Worm (Caenorhabditis elegans) whole organism, L3 larva: ENCODE results near the gene Y20C6A.4.
"Not testable (repeated sequence)": the region's sequence is repeated elsewhere in the genome, so short reads cannot be mapped to it uniquely, and the experiment has no call there.

Experiments used
- R02D3.7 ChIP-seq: fragments of 150-350 bp; optimal IDR thresholded peaks from 2 replicates; lab custom pipeline; 2014; ENCODE audit warnings: missing biosample characterization, missing genetic modification characterization
- ZK546.5 ChIP-seq: sonication (generic microtip); optimal IDR thresholded peaks from 2 replicates; lab custom pipeline; 2017; ENCODE audit warnings: missing biosample characterization, missing genetic modification characterization
- aly-2 ChIP-seq: fragments of 150-350 bp; optimal IDR thresholded peaks from 2 replicates; lab custom pipeline; 2014; ENCODE audit warnings: missing biosample characterization, missing genetic modification characterization
- ama-1 ChIP-seq: fragments of 150-350 bp; optimal IDR thresholded peaks from 2 replicates; lab custom pipeline; 2018
- ceh-16 ChIP-seq: sonication (generic microtip); optimal IDR thresholded peaks from 2 replicates; lab custom pipeline; 2017; ENCODE audit warnings: missing biosample characterization, missing genetic modification characterization
- daf-12 ChIP-seq: fragments of 150-350 bp; optimal IDR thresholded peaks from 2 replicates; lab custom pipeline; 2014; ENCODE audit warnings: missing biosample characterization, missing genetic modification reagents, missing genetic modification characterization
- egl-5 ChIP-seq: fragments of 150-350 bp; optimal IDR thresholded peaks from 2 replicates; lab custom pipeline; 2017; ENCODE audit warnings: missing biosample characterization, missing genetic modification reagents, missing genetic modification characterization, inconsistent platforms
- elt-1 ChIP-seq: fragments of 150-350 bp; optimal IDR thresholded peaks from 2 replicates; lab custom pipeline; 2014; ENCODE audit warnings: missing biosample characterization, missing genetic modification characterization
- elt-2 ChIP-seq: sonication (generic microtip); optimal IDR thresholded peaks from 2 replicates; lab custom pipeline; 2016; ENCODE audit warnings: missing genetic modification reagents, mild to moderate bottlenecking, missing genetic modification characterization, missing compliant biosample characterization
- elt-3 ChIP-seq, 3 experiments: fragments of 150-350 bp in 1 of 3; sonication (generic microtip) in 2 of 3; optimal IDR thresholded peaks; 2 replicates in 2 of 3; 4 replicates in 1 of 3; lab custom pipeline; 2014 to 2017; ENCODE audit warnings: missing biosample characterization in 3 of 3, missing genetic modification characterization in 3 of 3
- fkh-2 ChIP-seq: fragments of 150-350 bp; optimal IDR thresholded peaks from 2 replicates; lab custom pipeline; 2014; ENCODE audit warnings: missing biosample characterization, missing genetic modification reagents, missing genetic modification characterization
- hmg-11 ChIP-seq: sonication (generic microtip); optimal IDR thresholded peaks from 2 replicates; lab custom pipeline; 2016; ENCODE audit warnings: missing genetic modification characterization, missing compliant biosample characterization
- jun-1 ChIP-seq: fragments of 150-350 bp; optimal IDR thresholded peaks from 2 replicates; lab custom pipeline; 2014; ENCODE audit warnings: missing biosample characterization, missing genetic modification reagents, missing genetic modification characterization
- lin-15B ChIP-seq: fragments of 150-350 bp; optimal IDR thresholded peaks from 2 replicates; lab custom pipeline; 2014; ENCODE audit warnings: missing biosample characterization, missing genetic modification characterization
- lsy-12 ChIP-seq: sonication (generic microtip); optimal IDR thresholded peaks from 2 replicates; lab custom pipeline; 2016; ENCODE audit warnings: mild to moderate bottlenecking, missing genetic modification characterization, missing compliant biosample characterization
- mdl-1 ChIP-seq: fragments of 150-350 bp; optimal IDR thresholded peaks from 2 replicates; lab custom pipeline; 2014; ENCODE audit warnings: missing biosample characterization, missing genetic modification characterization
- nfya-1 ChIP-seq: sonication (generic microtip); optimal IDR thresholded peaks from 2 replicates; lab custom pipeline; 2017; ENCODE audit warnings: missing genetic modification characterization, mild to moderate bottlenecking, missing compliant biosample characterization, antibody characterized with exemption, moderate library complexity; ENCODE audit not compliant: insufficient read depth
- nhr-11 ChIP-seq: fragments of 150-350 bp; optimal IDR thresholded peaks from 2 replicates; lab custom pipeline; 2014; ENCODE audit warnings: missing biosample characterization, missing genetic modification characterization
- nhr-12 ChIP-seq: fragments of 150-350 bp; optimal IDR thresholded peaks from 2 replicates; lab custom pipeline; 2014; ENCODE audit warnings: missing biosample characterization, missing genetic modification characterization
- nhr-237 ChIP-seq: fragments of 150-350 bp; optimal IDR thresholded peaks from 2 replicates; lab custom pipeline; 2014; ENCODE audit warnings: missing biosample characterization, missing genetic modification characterization
- nhr-25 ChIP-seq: sonication (generic microtip); optimal IDR thresholded peaks from 2 replicates; lab custom pipeline; 2017; ENCODE audit warnings: missing biosample characterization, missing genetic modification characterization
- nhr-67 ChIP-seq: fragments of 150-350 bp; optimal IDR thresholded peaks from 2 replicates; lab custom pipeline; 2014; ENCODE audit warnings: missing biosample characterization, missing genetic modification characterization
- nhr-77 ChIP-seq: fragments of 150-350 bp; optimal IDR thresholded peaks from 2 replicates; lab custom pipeline; 2014; ENCODE audit warnings: missing biosample characterization, missing genetic modification characterization
- pha-4 ChIP-seq: fragments of 150-350 bp; optimal IDR thresholded peaks from 2 replicates; lab custom pipeline; 2014; ENCODE audit warnings: missing biosample characterization, missing genetic modification reagents, missing genetic modification characterization
- pqm-1 ChIP-seq: fragments of 150-350 bp; optimal IDR thresholded peaks from 2 replicates; lab custom pipeline; 2017; ENCODE audit warnings: missing biosample characterization, missing genetic modification characterization, inconsistent platforms
- sea-2 ChIP-seq: fragments of 150-350 bp; sonication (generic microtip); optimal IDR thresholded peaks from 4 replicates; lab custom pipeline; 2014; ENCODE audit warnings: missing biosample characterization, missing genetic modification reagents, missing genetic modification characterization
- skn-1 ChIP-seq: fragments of 150-350 bp; optimal IDR thresholded peaks from 2 replicates; lab custom pipeline; 2014; ENCODE audit warnings: missing biosample characterization, missing genetic modification characterization
- snpc-4 ChIP-seq: fragments of 150-350 bp; optimal IDR thresholded peaks from 2 replicates; lab custom pipeline; 2014; ENCODE audit warnings: missing biosample characterization, missing genetic modification characterization
- tbx-2 ChIP-seq: sonication (generic microtip); optimal IDR thresholded peaks from 2 replicates; lab custom pipeline; 2016; ENCODE audit warnings: mild to moderate bottlenecking, missing genetic modification characterization, missing compliant biosample characterization
- unc-62 ChIP-seq: fragments of 150-350 bp; sonication (generic microtip); optimal IDR thresholded peaks from 4 replicates; lab custom pipeline; 2014; ENCODE audit warnings: missing biosample characterization, missing genetic modification reagents, missing genetic modification characterization
- zag-1 ChIP-seq: fragments of 150-350 bp; optimal IDR thresholded peaks from 2 replicates; lab custom pipeline; 2014; ENCODE audit warnings: missing biosample characterization, missing genetic modification characterization
- ztf-4 ChIP-seq: fragments of 150-350 bp; optimal IDR thresholded peaks from 2 replicates; lab custom pipeline; 2014; ENCODE audit warnings: missing biosample characterization, missing genetic modification characterization

Y20C6A.4 gene

ce11 chrV:17376639-17377038 lies 3.4 kb upstream of the Y20C6A.4 start, which contains the start of gene Y20C6A.1:
Y20C6A.1 (minus strand) TSS chrV:17376745.
- no peak for TF ChIP-seq fkh-2 (tag; lab: Kevin White, UChicago)
- TF ChIP-seq pqm-1: peak; percentile 40
- TF ChIP-seq zag-1: no peak
- TF ChIP-seq pha-4 (tag; lab: Kevin White, UChicago): peak; percentile 42
- no peak for TF ChIP-seq hmg-11
- no peak for TF ChIP-seq sea-2 (GFP tag; lab: Kevin White, UChicago)
- peak; percentile 72 for TF ChIP-seq elt-2 (tag; lab: Kevin White, UChicago)

- TF ChIP-seq nhr-11 (tag; lab: Kevin White, UChicago): no peak
- no peak for TF ChIP-seq hmg-11
- TF ChIP-seq snpc-4 (tag; lab: Kevin White, UChicago): no peak
- TF ChIP-seq R02D3.7 (tag; lab: Kevin White, UChicago): no peak
- no peak for TF ChIP-seq nhr-77 (tag; lab: Kevin White, UChicago)
- no peak for TF ChIP-seq nfya-1
- no peak for TF ChIP-seq egl-5
These were observed 2.9 kb upstream of the Y20C6A.4 start, which contains the start of gene fbxb-7 for ce11 chrV:17377140-17377539. fbxb-7 (plus strand) TSS chrV:17377406.

DNA sequence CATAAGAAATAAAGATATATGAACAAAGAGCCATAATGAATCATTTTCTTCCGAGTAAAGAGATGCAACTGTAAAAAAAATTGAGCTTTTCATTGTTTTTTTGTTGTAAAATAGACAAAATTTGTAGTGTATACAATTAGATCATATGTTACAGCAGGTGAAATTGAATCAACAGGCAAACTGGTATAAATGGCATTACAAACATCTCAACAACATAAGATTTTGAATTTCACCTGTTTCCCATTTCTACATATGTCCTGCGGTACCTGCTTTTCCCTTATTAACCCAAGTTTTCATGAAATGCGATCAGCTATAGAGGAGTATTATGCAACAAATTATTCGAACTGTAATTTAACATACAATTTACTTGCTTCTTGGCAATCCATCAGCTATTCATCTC lies 15.3 kb downstream of the Y20C6A.4 start, which contains the start of gene srh-120:
srh-120 (plus strand) TSS at position 301 of the 400 bp plus-strand sequence.
- no peak for TF ChIP-seq nhr-12 (tag; lab: Kevin White, UChicago)
- no peak for TF ChIP-seq nhr-237 (tag; lab: Kevin White, UChicago)
- TF ChIP-seq nhr-77 (tag; lab: Kevin White, UChicago): no peak
- TF ChIP-seq zag-1: no peak
- no peak for TF ChIP-seq ama-1 (lab: Kevin White, UChicago)
- TF ChIP-seq nhr-67: no peak
- TF ChIP-seq lsy-12 (tag; lab: Kevin White, UChicago): no peak
- no peak for TF ChIP-seq snpc-4 (tag; lab: Kevin White, UChicago)
- no peak for TF ChIP-seq ceh-16
- no peak for TF ChIP-seq jun-1
- no peak for TF ChIP-seq lin-15B
- no peak for TF ChIP-seq elt-1 (tag; lab: Kevin White, UChicago)
- TF ChIP-seq sea-2 (GFP tag; lab: Kevin White, UChicago): no peak
- TF ChIP-seq ztf-4 (tag; lab: Kevin White, UChicago): no peak
- TF ChIP-seq R02D3.7 (tag; lab: Kevin White, UChicago): no peak
- no peak for TF ChIP-seq skn-1 (tag; lab: Kevin White, UChicago)
- TF ChIP-seq pqm-1: no peak

DNA sequence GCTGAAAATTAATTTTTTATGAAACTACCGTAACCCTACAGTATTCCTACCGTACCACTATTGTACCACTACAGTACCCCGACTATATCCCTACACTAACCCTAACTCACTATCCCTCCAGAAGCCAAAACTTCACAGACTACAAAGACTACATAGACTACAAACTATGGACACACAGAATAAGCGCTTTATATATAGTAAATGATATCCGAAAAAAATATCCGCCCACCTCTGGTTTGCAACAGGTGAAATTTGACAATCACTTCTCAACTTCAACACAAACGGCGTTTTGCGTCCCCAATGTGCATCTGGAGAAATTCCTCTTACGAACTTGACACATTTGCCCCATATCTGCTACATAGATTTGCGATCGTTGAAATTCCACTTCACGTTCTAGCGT lies 29.9 kb downstream of the Y20C6A.4 start, which contains the start of gene srh-132:
srh-132 (plus strand) TSS at position 301 of the 400 bp plus-strand sequence.
- not testable (repeated sequence) for TF ChIP-seq elt-2 (tag; lab: Kevin White, UChicago); jun-1; mdl-1 (tag; lab: Kevin White, UChicago)

ce11 chrV:17414951-17415350 lies 34.9 kb downstream of the Y20C6A.4 start, which contains the start of gene T27C5.12:
T27C5.12 (plus strand) TSS chrV:17415251.
- TF ChIP-seq aly-2 (tag; lab: Kevin White, UChicago) (no peak), nhr-25 (tag; lab: Kevin White, UChicago) (no peak), nfya-1 (no peak)
- TF ChIP-seq, all 47 proteins: peak for 0

- TF ChIP-seq nhr-25 (tag; lab: Kevin White, UChicago) (no peak), elt-2 (tag; lab: Kevin White, UChicago) (peak; percentile 56)
These were observed 36.8 kb downstream of the Y20C6A.4 start, which contains the start of gene clc-21 for ce11 chrV:17416833-17417232. clc-21 (plus strand) TSS chrV:17417133.

- TF ChIP-seq nhr-25 (tag; lab: Kevin White, UChicago) (no peak), elt-2 (tag; lab: Kevin White, UChicago) (no peak), tbx-2 (tag; lab: Kevin White, UChicago) (no peak), pqm-1 (no peak), lin-15B (no peak), snpc-4 (tag; lab: Kevin White, UChicago) (no peak), daf-12 (tag; lab: Kevin White, UChicago) (no peak), nfya-1 (no peak), fkh-2 (tag; lab: Kevin White, UChicago) (no peak), R02D3.7 (tag; lab: Kevin White, UChicago) (no peak), elt-3 (tag; optimal IDR thresholded peaks at IDR 0.05; lab: Kevin White, UChicago) (no peak), ZK546.5 (no peak), nhr-77 (tag; lab: Kevin White, UChicago) (no peak), aly-2 (tag; lab: Kevin White, UChicago) (no peak), skn-1 (tag; lab: Kevin White, UChicago) (no peak), unc-62 (GFP tag; lab: Kevin White, UChicago) (no peak)
These were observed 49.2 kb downstream of the Y20C6A.4 start for ce11 chrV:17429262-17429661.
